Worm (Caenorhabditis elegans): Measurements from ENCODE around the gene C34F11.2.

The C34F11.2 gene

DNA sequence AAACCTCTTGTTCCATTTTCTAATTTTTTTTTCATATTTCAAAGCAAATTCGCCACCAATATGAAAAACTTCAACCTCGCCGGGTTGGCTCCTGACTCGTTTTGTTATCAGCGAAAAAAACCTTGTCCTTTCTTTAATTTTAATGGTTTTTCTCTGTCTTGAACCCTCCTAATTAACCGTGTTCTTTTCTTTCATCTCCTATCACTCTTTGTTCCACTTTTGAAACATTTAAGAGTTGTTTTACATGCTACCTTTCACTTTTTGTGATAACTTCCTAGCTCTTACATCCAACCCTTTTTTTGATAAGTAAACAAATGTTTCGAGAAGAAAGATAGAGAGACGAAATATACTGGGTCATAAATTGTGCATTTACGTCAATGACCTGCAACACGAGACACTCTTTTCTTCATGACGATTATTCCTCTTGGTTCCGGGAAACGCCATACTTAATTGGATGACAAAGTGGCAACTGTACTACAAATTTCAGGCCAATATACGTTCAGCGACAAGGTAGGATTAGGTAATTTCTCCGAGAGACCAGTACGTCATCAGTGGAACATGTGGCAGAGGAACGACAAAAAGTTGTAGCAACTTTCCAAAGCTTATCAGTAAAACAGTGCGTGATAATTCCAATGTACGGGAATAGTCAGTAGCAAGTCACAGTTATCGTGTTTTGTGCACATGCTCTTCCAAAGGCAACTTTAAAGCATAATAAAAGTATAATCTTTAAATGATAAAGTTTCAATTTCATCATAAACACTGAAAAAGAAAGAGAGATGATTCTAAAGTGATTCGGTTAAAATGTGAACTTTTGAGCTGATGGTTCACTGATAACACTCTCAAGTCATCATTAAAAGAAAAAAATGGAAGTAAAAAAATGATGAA lies 27.2 kb upstream of the C34F11.2 start (continued):
- TF ChIP-seq C17E4.6 (GFP tag; IDR thresholded peaks at IDR 0.05) (no peak), ztf-6 (GFP tag; IDR thresholded peaks at IDR 0.05) (no peak), C06A6.2 (GFP tag; conservative IDR thresholded peaks at IDR 0.05) (no peak), pha-4 (tag; optimal IDR thresholded peaks at IDR 0.05) (no peak), F49E8.2 (tag; optimal IDR thresholded peaks at IDR 0.05; ENCODE audit: insufficient read depth) (no peak), tbp1 (GFP tag; optimal IDR thresholded peaks at IDR 0.05) (peak; percentile 8), atf-7 (tag; optimal IDR thresholded peaks at IDR 0.05) (peak; percentile 77), ztf-22 (GFP tag; optimal IDR thresholded peaks at IDR 0.05) (peak; percentile 83), tbx-9 (tag; optimal IDR thresholded peaks at IDR 0.05; ENCODE audit: borderline replicate concordance) (no peak), hmg-1.2 (GFP tag; IDR thresholded peaks at IDR 0.05) (0 out of 2 replicates have a peak, but pooled peaks have one; percentile 9), repo-1 (tag; optimal IDR thresholded peaks at IDR 0.05) (no peak), bed-2 (GFP tag; IDR thresholded peaks at IDR 0.05) (no peak), let-607 (tag; optimal IDR thresholded peaks at IDR 0.05) (peak in 1 of 2 experiments; percentile 8), ceh-58 (GFP tag; IDR thresholded peaks at IDR 0.05) (no peak), madf-10 (tag; optimal IDR thresholded peaks at IDR 0.05) (no peak)

DNA sequence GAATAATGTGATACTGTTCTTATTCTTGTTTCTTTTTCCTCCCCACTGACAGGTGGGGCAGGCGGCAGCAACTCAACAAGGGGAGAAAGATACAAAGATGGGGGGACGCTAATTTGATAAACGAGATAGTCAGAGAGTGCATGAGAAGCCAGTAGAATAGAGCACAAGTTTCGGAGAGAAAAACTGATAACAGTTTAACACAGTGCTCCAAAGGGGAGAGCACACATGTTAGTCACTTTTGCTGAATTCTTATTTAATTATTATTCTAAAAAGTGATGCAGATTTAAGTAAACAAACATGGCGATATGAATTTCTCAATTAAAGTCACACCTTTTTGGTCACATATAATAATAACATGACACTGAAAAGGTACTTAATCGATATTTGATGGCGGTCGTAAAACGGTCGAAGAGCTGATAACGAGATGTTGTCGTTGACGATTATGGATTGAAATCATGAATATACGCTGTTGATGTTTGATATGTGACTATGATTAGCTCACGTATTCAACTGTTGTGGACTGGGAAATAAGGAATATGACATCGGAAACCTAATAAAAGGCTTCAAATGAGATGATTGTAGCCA lies 26.0 kb upstream of the C34F11.2 start:
- TF ChIP-seq F39B2.1 (GFP tag; IDR thresholded peaks at IDR 0.05) (no peak), tlf-1 (GFP tag; optimal IDR thresholded peaks at IDR 0.05) (no peak), unc-62 (GFP tag; optimal IDR thresholded peaks at IDR 0.05) (peak; percentile 30), ZK185.1 (tag; optimal IDR thresholded peaks at IDR 0.05; ENCODE audit: poor library complexity, severe bottlenecking) (no peak), F57A8.1 (GFP tag; optimal IDR thresholded peaks at IDR 0.05) (no peak), hrde-1 (tag; optimal IDR thresholded peaks at IDR 0.05; ENCODE audit: borderline replicate concordance) (no peak), lin-40 (tag; optimal IDR thresholded peaks at IDR 0.05) (no peak), pha-4 (tag; optimal IDR thresholded peaks at IDR 0.05) (no peak), egl-18 (GFP tag; IDR thresholded peaks at IDR 0.05) (no peak), F33H1.4 (GFP tag; IDR thresholded peaks at IDR 0.05) (no peak), ceh-27 (GFP tag; optimal IDR thresholded peaks at IDR 0.05) (no peak), ztf-22 (GFP tag; optimal IDR thresholded peaks at IDR 0.05) (peak; percentile 44), F52B5.7 (tag; optimal IDR thresholded peaks at IDR 0.05) (no peak), rec-8 (tag; optimal IDR thresholded peaks at IDR 0.05) (no peak), hlh-26 (GFP tag; conservative IDR thresholded peaks at IDR 0.05) (no peak), efl-1 (GFP tag; optimal IDR thresholded peaks at IDR 0.05) (no peak), repo-1 (tag; optimal IDR thresholded peaks at IDR 0.05) (no peak), mcd-1 (GFP tag; IDR thresholded peaks at IDR 0.05) (0 out of 2 replicates have a peak, but pooled peaks have one; percentile 5), F49E8.2 (tag; optimal IDR thresholded peaks at IDR 0.05; ENCODE audit: insufficient read depth) (no peak), nhr-80 (tag; optimal IDR thresholded peaks at IDR 0.05) (peak; percentile 90), ets-4 (GFP tag; optimal IDR thresholded peaks at IDR 0.05) (no peak), ztf-6 (GFP tag; IDR thresholded peaks at IDR 0.05) (no peak), B0336.3 (GFP tag; IDR thresholded peaks at IDR 0.05) (peak; percentile 30; the same call in 1 of the 2 replicates), let-526 (GFP tag; IDR thresholded peaks at IDR 0.05) (no peak), chd-7 (tag; optimal IDR thresholded peaks at IDR 0.05) (no peak)
